Worm (Caenorhabditis elegans) whole organism, mixed stage, embryonic: ENCODE measurements around the gene lin-22.

ENCODE experiments used
- M03D4.4 ChIP-seq: sonication (generic microtip); optimal IDR thresholded peaks from 2 replicates; lab custom pipeline; 2017; ENCODE audit warnings: mild to moderate bottlenecking, missing genetic modification characterization, missing compliant biosample characterization
- bed-3 ChIP-seq: fragments of 200-800 bp; sonication (Bioruptor generic); optimal IDR thresholded peaks from 3 replicates; lab custom pipeline; 2018; ENCODE audit warnings: mild to moderate bottlenecking, missing genetic modification characterization, moderate library complexity, missing compliant biosample characterization
- blmp-1 ChIP-seq: fragments of 150-350 bp; optimal IDR thresholded peaks from 2 replicates; lab custom pipeline; 2014; ENCODE audit warnings: missing biosample characterization, missing genetic modification characterization
- ceh-39 ChIP-seq: fragments of 150-350 bp; optimal IDR thresholded peaks from 2 replicates; lab custom pipeline; 2014; ENCODE audit warnings: missing biosample characterization, missing genetic modification characterization
- ceh-83 ChIP-seq: fragments of 200-800 bp; sonication (Bioruptor generic); optimal IDR thresholded peaks from 2 replicates; lab custom pipeline; 2018; ENCODE audit warnings: mild to moderate bottlenecking, missing genetic modification characterization, missing compliant biosample characterization
- ces-1 ChIP-seq: fragments of 150-350 bp; optimal IDR thresholded peaks from 2 replicates; lab custom pipeline; 2014; ENCODE audit warnings: missing biosample characterization, missing genetic modification reagents, missing genetic modification characterization
- cnd-1 ChIP-seq: fragments of 200-800 bp; sonication (Bioruptor generic); optimal IDR thresholded peaks from 2 replicates; lab custom pipeline; 2018; ENCODE audit warnings: mild to moderate bottlenecking, missing genetic modification characterization, missing compliant biosample characterization
- drap-1 ChIP-seq: fragments of 200-800 bp; sonication (Bioruptor generic); optimal IDR thresholded peaks from 3 replicates; lab custom pipeline; 2018; ENCODE audit warnings: mild to moderate bottlenecking, missing genetic modification characterization, missing compliant biosample characterization
- elt-1 ChIP-seq: sonication (generic microtip); optimal IDR thresholded peaks from 2 replicates; lab custom pipeline; 2017; ENCODE audit warnings: missing genetic modification characterization, mild to moderate bottlenecking, missing compliant biosample characterization, antibody characterized with exemption, moderate library complexity, borderline replicate concordance; ENCODE audit not compliant: insufficient read depth
- elt-3 ChIP-seq: fragments of 150-350 bp; optimal IDR thresholded peaks from 2 replicates; lab custom pipeline; 2014; ENCODE audit warnings: missing biosample characterization, missing genetic modification characterization
- flh-1 ChIP-seq: fragments of 200-800 bp; sonication (Bioruptor generic); optimal IDR thresholded peaks from 2 replicates; lab custom pipeline; 2018; ENCODE audit warnings: mild to moderate bottlenecking, missing genetic modification characterization, moderate library complexity, missing compliant biosample characterization
- ham-2 ChIP-seq: fragments of 200-800 bp; sonication (Bioruptor generic); optimal IDR thresholded peaks from 2 replicates; lab custom pipeline; 2018; ENCODE audit warnings: mild to moderate bottlenecking, missing genetic modification characterization, missing compliant biosample characterization
- hlh-1 ChIP-seq: fragments of 150-350 bp; optimal IDR thresholded peaks from 2 replicates; lab custom pipeline; 2014; ENCODE audit warnings: missing biosample characterization, missing genetic modification reagents, missing genetic modification characterization
- lin-13 ChIP-seq: fragments of 150-350 bp; optimal IDR thresholded peaks from 2 replicates; lab custom pipeline; 2014; ENCODE audit warnings: missing biosample characterization, missing genetic modification characterization
- lsy-2 ChIP-seq: fragments of 150-350 bp; optimal IDR thresholded peaks from 2 replicates; lab custom pipeline; 2014; ENCODE audit warnings: missing biosample characterization, missing genetic modification characterization
- mab-5 ChIP-seq: fragments of 150-350 bp; optimal IDR thresholded peaks from 2 replicates; lab custom pipeline; 2014; ENCODE audit warnings: missing biosample characterization, missing genetic modification characterization
- mep-1 ChIP-seq: fragments of 150-350 bp; optimal IDR thresholded peaks from 2 replicates; lab custom pipeline; 2017; ENCODE audit warnings: missing biosample characterization, missing genetic modification reagents, missing genetic modification characterization, inconsistent platforms
- mls-2 ChIP-seq: sonication (generic microtip); optimal IDR thresholded peaks from 2 replicates; lab custom pipeline; 2016; ENCODE audit warnings: mild to moderate bottlenecking, missing genetic modification characterization, moderate library complexity, missing compliant biosample characterization
- nhr-2 ChIP-seq: fragments of 150-350 bp; optimal IDR thresholded peaks from 2 replicates; lab custom pipeline; 2014; ENCODE audit warnings: missing biosample characterization, missing genetic modification characterization
- nhr-237 ChIP-seq: fragments of 150-350 bp; optimal IDR thresholded peaks from 2 replicates; lab custom pipeline; 2014; ENCODE audit warnings: missing biosample characterization, missing genetic modification characterization
- nhr-28 ChIP-seq: fragments of 150-350 bp; optimal IDR thresholded peaks from 2 replicates; lab custom pipeline; 2014; ENCODE audit warnings: missing biosample characterization, missing genetic modification characterization
- nhr-76 ChIP-seq: sonication (generic microtip); optimal IDR thresholded peaks from 2 replicates; lab custom pipeline; 2017; ENCODE audit warnings: missing biosample characterization, missing genetic modification characterization
- pha-4 ChIP-seq: fragments of 150-350 bp; optimal IDR thresholded peaks from 2 replicates; lab custom pipeline; 2018; ENCODE audit warnings: missing biosample characterization, missing genetic modification reagents, missing genetic modification characterization
- sem-2 ChIP-seq: fragments of 200-800 bp; sonication (Bioruptor generic); optimal IDR thresholded peaks from 2 replicates; lab custom pipeline; 2018; ENCODE audit warnings: mild to moderate bottlenecking, missing genetic modification characterization, missing compliant biosample characterization
- sptf-1 ChIP-seq: sonication (generic microtip); optimal IDR thresholded peaks from 2 replicates; lab custom pipeline; 2017; ENCODE audit warnings: mild to moderate bottlenecking, missing genetic modification characterization, moderate library complexity, missing compliant biosample characterization
- tbx-8 ChIP-seq: fragments of 200-800 bp; sonication (Bioruptor generic); optimal IDR thresholded peaks from 2 replicates; lab custom pipeline; 2018; ENCODE audit warnings: mild to moderate bottlenecking, missing genetic modification characterization, moderate library complexity, missing compliant biosample characterization
- unc-120 ChIP-seq: sonication (generic microtip); optimal IDR thresholded peaks from 2 replicates; lab custom pipeline; 2017; ENCODE audit warnings: missing genetic modification characterization, missing compliant biosample characterization; ENCODE audit not compliant: poor library complexity, severe bottlenecking
- unc-39 ChIP-seq: fragments of 150-350 bp; optimal IDR thresholded peaks from 2 replicates; lab custom pipeline; 2014; ENCODE audit warnings: missing biosample characterization, missing genetic modification characterization
- unc-62 ChIP-seq: fragments of 150-350 bp; optimal IDR thresholded peaks from 2 replicates; lab custom pipeline; 2014; ENCODE audit warnings: missing biosample characterization, missing genetic modification reagents, missing genetic modification characterization
- ztf-11 ChIP-seq: fragments of 150-350 bp; optimal IDR thresholded peaks from 2 replicates; lab custom pipeline; 2014; ENCODE audit warnings: missing biosample characterization, missing genetic modification characterization

lin-22 gene

ce11 chrIV:3012374-3013142, 7.0 kb upstream of the lin-22 start, which contains the start of the genes Y54G2A.28 and vrp-1:
TSS of gene Y54G2A.28 (minus strand) at chrIV:3012421.
TSS of gene vrp-1 (plus strand) at chrIV:3012587.
- TF ChIP-seq nhr-2 (no peak), lsy-2 (tag; lab: Kevin White, UChicago) (no peak), drap-1 (GFP tag; lab: Kevin White, UChicago) (no peak), nhr-28 (tag; lab: Kevin White, UChicago) (no peak), unc-62 (GFP tag; lab: Kevin White, UChicago) (no peak)

DNA sequence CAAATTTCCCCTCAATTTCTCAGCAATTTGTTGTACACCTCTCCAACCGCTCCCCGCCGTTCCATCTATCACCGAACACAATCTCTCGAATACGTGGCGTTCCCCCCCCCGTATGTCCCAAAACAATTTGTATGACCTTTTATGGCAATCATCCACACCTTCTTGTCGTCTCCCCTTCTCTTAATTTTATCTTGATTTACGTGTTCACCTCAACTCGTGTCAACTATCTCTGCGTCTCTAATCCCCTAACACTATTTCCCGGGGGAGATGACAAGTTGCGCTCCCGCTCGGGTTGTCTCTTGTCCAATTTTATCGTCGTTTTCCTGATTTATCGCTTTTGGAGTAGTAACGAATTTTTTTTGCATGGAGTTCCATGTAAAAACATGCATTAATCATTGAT, 4.9 kb upstream of the lin-22 start:
- TF ChIP-seq sptf-1 (tag; lab: Kevin White, UChicago) (no peak), elt-3 (no peak), mep-1 (tag; lab: Kevin White, UChicago) (no peak), nhr-76 (no peak), bed-3 (GFP tag; lab: Kevin White, UChicago) (no peak), unc-62 (GFP tag; lab: Kevin White, UChicago) (peak; percentile 97), cnd-1 (tag; lab: Kevin White, UChicago) (no peak), flh-1 (GFP tag; lab: Kevin White, UChicago) (no peak), unc-120 (tag; lab: Kevin White, UChicago) (peak; percentile 52), blmp-1 (tag; lab: Kevin White, UChicago) (no peak), pha-4 (tag; lab: Kevin White, UChicago) (no peak), M03D4.4 (tag; lab: Kevin White, UChicago) (no peak), elt-1 (tag; lab: Kevin White, UChicago) (peak; percentile 84), nhr-2 (peak; percentile 63)

ce11 chrIV:3016202-3016601, 3.3 kb upstream of the lin-22 start:
- TF ChIP-seq mab-5 (tag; lab: Kevin White, UChicago) (no peak), lsy-2 (tag; lab: Kevin White, UChicago) (no peak), mep-1 (tag; lab: Kevin White, UChicago) (no peak), ceh-39 (no peak), blmp-1 (tag; lab: Kevin White, UChicago) (no peak), ztf-11 (no peak), ceh-83 (GFP tag; lab: Kevin White, UChicago) (no peak), mls-2 (tag; lab: Kevin White, UChicago) (no peak), hlh-1 (no peak), flh-1 (GFP tag; lab: Kevin White, UChicago) (no peak), drap-1 (GFP tag; lab: Kevin White, UChicago) (no peak), sem-2 (GFP tag; lab: Kevin White, UChicago) (no peak), unc-62 (GFP tag; lab: Kevin White, UChicago) (no peak), ces-1 (GFP tag; lab: Kevin White, UChicago) (no peak), ham-2 (GFP tag; lab: Kevin White, UChicago) (no peak), elt-1 (tag; lab: Kevin White, UChicago) (no peak), sptf-1 (tag; lab: Kevin White, UChicago) (no peak)

- TF ChIP-seq flh-1 (GFP tag; lab: Kevin White, UChicago) (no peak), bed-3 (GFP tag; lab: Kevin White, UChicago) (no peak), unc-62 (GFP tag; lab: Kevin White, UChicago) (no peak), ces-1 (GFP tag; lab: Kevin White, UChicago) (no peak), nhr-28 (tag; lab: Kevin White, UChicago) (no peak), nhr-76 (no peak), mep-1 (tag; lab: Kevin White, UChicago) (no peak)
Observed at ce11 chrIV:3018588-3018987, 950 bp upstream of the lin-22 start.

DNA sequence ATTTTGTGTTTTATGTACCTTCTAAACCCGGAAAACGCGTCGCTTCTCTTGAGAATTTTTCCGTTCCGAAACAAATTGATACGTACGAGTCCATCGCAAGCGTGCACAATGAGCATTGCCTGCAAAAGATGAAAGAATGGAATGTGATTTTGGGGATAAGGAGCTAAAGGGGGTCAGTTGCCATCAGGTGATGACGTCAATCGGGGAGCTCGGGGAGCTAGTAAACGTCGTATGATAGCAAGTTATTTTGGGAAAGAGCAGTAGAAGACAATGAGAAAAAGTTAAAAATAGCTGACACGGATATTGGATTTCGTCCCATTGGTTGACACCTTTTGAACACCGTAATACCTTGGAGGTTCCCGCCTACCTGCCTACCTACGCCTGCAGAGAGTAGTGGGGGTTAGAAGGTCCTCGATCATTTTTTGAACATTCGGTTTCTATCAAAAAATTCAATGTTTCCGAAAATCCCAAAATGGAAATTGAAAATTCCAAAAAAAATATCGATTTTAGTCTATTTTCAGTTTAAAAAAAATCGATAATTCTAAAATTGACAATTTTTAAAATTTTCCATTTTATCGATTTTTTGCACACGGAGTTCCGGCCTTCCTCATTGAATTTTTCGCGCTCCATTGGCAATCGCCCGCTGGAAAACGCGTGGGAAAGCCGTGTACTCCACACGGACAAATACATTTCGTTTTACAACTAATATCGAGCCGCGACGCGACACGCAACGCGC, 6.5 kb downstream of the lin-22 start:
- no peak for TF ChIP-seq ces-1 (GFP tag; lab: Kevin White, UChicago)
- TF ChIP-seq ceh-83 (GFP tag; lab: Kevin White, UChicago): no peak
- TF ChIP-seq nhr-76: no peak
- TF ChIP-seq bed-3 (GFP tag; lab: Kevin White, UChicago): no peak
- no peak for TF ChIP-seq pha-4 (tag; lab: Kevin White, UChicago)
- no peak for TF ChIP-seq cnd-1 (tag; lab: Kevin White, UChicago)
- no peak for TF ChIP-seq tbx-8 (GFP tag; lab: Kevin White, UChicago)
- TF ChIP-seq elt-3: no peak
- no peak for TF ChIP-seq nhr-237
- no peak for TF ChIP-seq mab-5 (tag; lab: Kevin White, UChicago)
- no peak for TF ChIP-seq nhr-2
- no peak for TF ChIP-seq ceh-39
- no peak for TF ChIP-seq M03D4.4 (tag; lab: Kevin White, UChicago)
- TF ChIP-seq unc-62 (GFP tag; lab: Kevin White, UChicago): no peak
- TF ChIP-seq sem-2 (GFP tag; lab: Kevin White, UChicago): no peak
- no peak for TF ChIP-seq lin-13 (tag; lab: Kevin White, UChicago)
- TF ChIP-seq unc-39: no peak
- TF ChIP-seq ztf-11: no peak
